Worm (Caenorhabditis elegans): ENCODE measurements around the gene ubc-22.

DNA sequence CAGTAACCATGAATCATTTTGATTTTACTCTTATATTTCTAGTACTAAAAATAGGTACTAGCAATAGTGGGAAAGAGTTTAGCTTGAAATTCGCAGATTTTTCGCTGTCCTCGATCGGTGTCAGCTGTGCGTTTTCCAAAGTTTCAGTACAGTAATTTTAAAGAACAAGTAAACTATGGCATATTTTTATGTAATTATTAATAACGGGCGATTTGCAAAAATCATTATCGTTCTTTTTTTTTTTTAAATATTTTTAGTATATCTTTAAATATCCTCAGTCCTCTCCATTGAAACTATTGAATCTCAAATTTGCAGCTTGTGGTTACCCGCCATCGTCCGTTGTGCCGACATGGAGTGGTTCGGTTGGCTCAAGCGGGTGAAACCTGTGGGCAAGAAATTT lies 23.8 kb upstream of the ubc-22 start, which contains the start of gene C13E3.1:
- TF ChIP-seq ref-1 (GFP tag; conservative IDR thresholded peaks at IDR 0.05): no peak
- TF ChIP-seq T22C8.4 (GFP tag; IDR thresholded peaks at IDR 0.05): no peak
- no peak for TF ChIP-seq flt-1 (GFP tag; IDR thresholded peaks at IDR 0.05)
- no peak for TF ChIP-seq ztf-23 (GFP tag; IDR thresholded peaks at IDR 0.05)
- TF ChIP-seq cog-1 (tag; optimal IDR thresholded peaks at IDR 0.05): no peak
- TF ChIP-seq med-1 (GFP tag; optimal IDR thresholded peaks at IDR 0.05; ENCODE audit: insufficient read depth): no peak
- no peak for TF ChIP-seq tab-1 (GFP tag; IDR thresholded peaks at IDR 0.05)
- no peak for TF ChIP-seq klf-2 (GFP tag; conservative IDR thresholded peaks at IDR 0.05)
- TF ChIP-seq ztf-29 (GFP tag; IDR thresholded peaks at IDR 0.05): no peak

Data from whole organism, midembryonic.